Fruit fly (Drosophila melanogaster) whole organism, embryonic: ENCODE measurements around the gene Rbf2.

Experiments
- Atf-2 ChIP-seq: fragments of 200-800 bp; sonication (Bioruptor generic); optimal IDR thresholded peaks from 2 replicates; lab custom pipeline; 2016; ENCODE audit warnings: missing biosample characterization, missing genetic modification characterization
- CG10366 ChIP-seq: fragments of 200-800 bp; sonication (Bioruptor generic); IDR thresholded peaks from 2 replicates; pipeline ENCODE4 v1.3.6; 2022; ENCODE audit warnings: missing biosample characterization, missing genetic modification characterization
- CG13624 ChIP-seq: fragments of 200-800 bp; sonication (Bioruptor generic); optimal IDR thresholded peaks from 2 replicates; lab custom pipeline; 2016; ENCODE audit warnings: missing biosample characterization, missing genetic modification characterization
- CG14860 ChIP-seq: fragments of 200-800 bp; sonication (Bioruptor generic); IDR thresholded peaks from 3 replicates; pipeline ENCODE4 v1.3.6; 2022; ENCODE audit warnings: missing biosample characterization, missing genetic modification characterization; ENCODE audit not compliant: partially characterized antibody
- CG15514 ChIP-seq: fragments of 200-800 bp; sonication (Bioruptor generic); optimal IDR thresholded peaks from 3 replicates; lab custom pipeline; 2017; ENCODE audit warnings: missing biosample characterization, missing genetic modification characterization, mild to moderate bottlenecking, moderate library complexity, missing genetic modification reagents
- CG15601 ChIP-seq: fragments of 200-800 bp; sonication (Bioruptor generic); optimal IDR thresholded peaks from 3 replicates; lab custom pipeline; 2019; ENCODE audit warnings: missing biosample characterization, mild to moderate bottlenecking, missing genetic modification characterization, moderate library complexity
- CG17186 ChIP-seq: fragments of 200-800 bp; sonication (Bioruptor generic); optimal IDR thresholded peaks from 3 replicates; lab custom pipeline; 2017; ENCODE audit warnings: missing biosample characterization, missing genetic modification reagents, missing genetic modification characterization
- CG17328 ChIP-seq: fragments of 200-800 bp; sonication (Bioruptor generic); IDR thresholded peaks from 2 replicates; pipeline ENCODE4 v1.3.6; 2022; ENCODE audit warnings: missing biosample characterization, missing genetic modification characterization
- CG17385 ChIP-seq: fragments of 200-800 bp; sonication (Bioruptor generic); optimal IDR thresholded peaks from 3 replicates; lab custom pipeline; 2018; ENCODE audit warnings: missing biosample characterization, mild to moderate bottlenecking, missing genetic modification characterization
- CG18764 ChIP-seq: fragments of 200-800 bp; sonication (Bioruptor generic); optimal IDR thresholded peaks from 3 replicates; lab custom pipeline; 2016; ENCODE audit warnings: missing biosample characterization, missing genetic modification characterization
- CG2712 ChIP-seq: fragments of 200-800 bp; optimal IDR thresholded peaks from 3 replicates; lab custom pipeline; 2019; ENCODE audit warnings: missing biosample characterization, mild to moderate bottlenecking, missing genetic modification characterization, moderate library complexity
- CG31365 ChIP-seq: fragments of 200-800 bp; sonication (Bioruptor generic); optimal IDR thresholded peaks from 2 replicates; lab custom pipeline; 2018; ENCODE audit warnings: missing biosample characterization, mild to moderate bottlenecking, missing genetic modification characterization
- CG31388 ChIP-seq: fragments of 200-800 bp; sonication (Bioruptor generic); optimal IDR thresholded peaks from 2 replicates; lab custom pipeline; 2016; ENCODE audit warnings: missing biosample characterization, missing genetic modification characterization
- CG31441 ChIP-seq: fragments of 200-800 bp; sonication (Bioruptor generic); IDR thresholded peaks from 2 replicates; pipeline ENCODE4 v1.3.6; 2022; ENCODE audit warnings: missing biosample characterization, missing genetic modification characterization
- CG34224 ChIP-seq: fragments of 200-800 bp; sonication (Bioruptor generic); IDR thresholded peaks from 3 replicates; pipeline ENCODE4 v1.3.6; 2022; ENCODE audit warnings: missing biosample characterization, missing genetic modification characterization; ENCODE audit not compliant: partially characterized antibody
- CG7786 ChIP-seq: fragments of 200-800 bp; sonication (Bioruptor generic); optimal IDR thresholded peaks from 2 replicates; lab custom pipeline; 2016; ENCODE audit warnings: missing biosample characterization, missing genetic modification characterization
- CG8359 ChIP-seq: fragments of 200-800 bp; sonication (Bioruptor generic); optimal IDR thresholded peaks from 2 replicates; lab custom pipeline; 2017; ENCODE audit warnings: missing biosample characterization, mild to moderate bottlenecking, missing genetic modification characterization, borderline replicate concordance
- CG8478 ChIP-seq: fragments of >200 bp; optimal IDR thresholded peaks from 2 replicates; lab custom pipeline; 2018
- CG8765 ChIP-seq: fragments of 200-800 bp; sonication (Bioruptor generic); IDR thresholded peaks from 2 replicates; pipeline ENCODE4 v1.3.6; 2022; ENCODE audit warnings: missing biosample characterization, missing genetic modification characterization
- Doc2 ChIP-seq: fragments of 200-800 bp; sonication (Bioruptor generic); IDR thresholded peaks from 2 replicates; pipeline ENCODE4 v1.3.6; 2022; ENCODE audit warnings: missing biosample characterization, missing genetic modification characterization
- Doc3 ChIP-seq: fragments of 200-800 bp; sonication (Bioruptor generic); IDR thresholded peaks from 3 replicates; pipeline ENCODE4 v1.3.6; 2022; ENCODE audit warnings: missing biosample characterization, missing genetic modification characterization; ENCODE audit not compliant: partially characterized antibody
- Gsc ChIP-seq: fragments of 200-800 bp; sonication (Bioruptor generic); IDR thresholded peaks from 2 replicates; pipeline ENCODE4 v1.3.6; 2022; ENCODE audit warnings: missing biosample characterization, missing genetic modification characterization
- HHEX ChIP-seq: fragments of 200-800 bp; sonication (Bioruptor generic); optimal IDR thresholded peaks from 3 replicates; lab custom pipeline; 2017; ENCODE audit warnings: missing biosample characterization, mild to moderate bottlenecking, missing genetic modification characterization, missing genetic modification reagents
- Hr3 ChIP-seq: fragments of 200-800 bp; sonication (Bioruptor generic); optimal IDR thresholded peaks from 3 replicates; lab custom pipeline; 2016; ENCODE audit warnings: missing biosample characterization, missing genetic modification characterization
- Lpt ChIP-seq: fragments of >200 bp; optimal IDR thresholded peaks from 2 replicates; lab custom pipeline; 2018; ENCODE audit warnings: missing biosample characterization, missing genetic modification characterization
- Nf-YA ChIP-seq: fragments of 200-800 bp; sonication (Bioruptor generic); IDR thresholded peaks from 2 replicates; pipeline ENCODE4 v1.3.6; 2022; ENCODE audit warnings: missing biosample characterization, missing genetic modification characterization
- Ravus ChIP-seq: fragments of 200-800 bp; sonication (Bioruptor generic); IDR thresholded peaks from 2 replicates; pipeline ENCODE4 v1.3.6; 2022; ENCODE audit warnings: missing biosample characterization, missing genetic modification characterization
- Spps ChIP-seq: fragments of 200-800 bp; sonication (Bioruptor generic); optimal IDR thresholded peaks from 2 replicates; lab custom pipeline; 2018; ENCODE audit warnings: missing biosample characterization, mild to moderate bottlenecking, missing genetic modification characterization
- Taf1 ChIP-seq: fragments of 200-800 bp; sonication (Bioruptor generic); IDR thresholded peaks from 2 replicates; pipeline ENCODE4 v1.3.6; 2022; ENCODE audit warnings: missing biosample characterization, missing genetic modification characterization
- Xbp1 ChIP-seq: fragments of 200-800 bp; sonication (Bioruptor generic); optimal IDR thresholded peaks from 3 replicates; lab custom pipeline; 2016; ENCODE audit warnings: missing biosample characterization, mild to moderate bottlenecking, missing genetic modification characterization
- YL-1 ChIP-seq: fragments of 200-800 bp; sonication (Bioruptor generic); optimal IDR thresholded peaks from 3 replicates; lab custom pipeline; 2017; ENCODE audit warnings: missing biosample characterization, mild to moderate bottlenecking, missing genetic modification characterization
- bowl ChIP-seq: fragments of 200-800 bp; sonication (Bioruptor generic); IDR thresholded peaks from 2 replicates; pipeline ENCODE4 v1.3.6; 2022; ENCODE audit warnings: missing biosample characterization, missing genetic modification characterization
- cato ChIP-seq: fragments of 200-800 bp; sonication (Bioruptor generic); optimal IDR thresholded peaks from 2 replicates; lab custom pipeline; 2016; ENCODE audit warnings: missing biosample characterization, missing genetic modification characterization, borderline replicate concordance
- chn ChIP-seq: fragments of 200-800 bp; sonication (Bioruptor generic); optimal IDR thresholded peaks from 2 replicates; lab custom pipeline; 2016; ENCODE audit warnings: missing biosample characterization, missing genetic modification characterization
- ci ChIP-seq: fragments of 200-800 bp; sonication (Bioruptor generic); IDR thresholded peaks from 3 replicates; pipeline ENCODE4 v1.3.6; 2022; ENCODE audit warnings: missing biosample characterization, missing genetic modification characterization
- crol ChIP-seq: fragments of 200-800 bp; sonication (Bioruptor generic); IDR thresholded peaks from 2 replicates; pipeline ENCODE4 v1.3.6; 2022; ENCODE audit warnings: missing biosample characterization, missing genetic modification characterization
- dmrt99B ChIP-seq: fragments of 200-800 bp; sonication (Bioruptor generic); optimal IDR thresholded peaks from 2 replicates; lab custom pipeline; 2018; ENCODE audit warnings: missing biosample characterization, mild to moderate bottlenecking, missing genetic modification characterization, moderate library complexity
- ftz-f1 ChIP-seq: fragments of 200-800 bp; sonication (Bioruptor generic); optimal IDR thresholded peaks from 2 replicates; lab custom pipeline; 2016; ENCODE audit warnings: missing biosample characterization, missing genetic modification characterization
- hbn ChIP-seq: fragments of 200-800 bp; sonication (Bioruptor generic); IDR thresholded peaks from 2 replicates; pipeline ENCODE4 v1.3.6; 2022; ENCODE audit warnings: missing biosample characterization, missing genetic modification characterization; ENCODE audit not compliant: partially characterized antibody
- nerfin-2 ChIP-seq: fragments of 200-800 bp; sonication (Bioruptor generic); IDR thresholded peaks from 2 replicates; pipeline ENCODE4 v1.3.6; 2022; ENCODE audit warnings: missing biosample characterization, missing genetic modification characterization; ENCODE audit not compliant: partially characterized antibody
- ro ChIP-seq: fragments of 200-800 bp; sonication (Bioruptor generic); IDR thresholded peaks from 2 replicates; pipeline ENCODE4 v1.3.6; 2022; ENCODE audit warnings: missing biosample characterization, missing genetic modification characterization
- sc ChIP-seq, 3 experiments: fragments of >200 bp in 2 of 3; fragments of 200-800 bp in 1 of 3; sonication (Bioruptor generic) in 1 of 3; optimal IDR thresholded peaks; 2 replicates in 2 of 3; 3 replicates in 1 of 3; lab custom pipeline; 2017; ENCODE audit warnings: mild to moderate bottlenecking in 1 of 3, missing biosample characterization in 1 of 3, missing genetic modification characterization in 1 of 3, missing genetic modification reagents in 1 of 3
- shn ChIP-seq: fragments of 200-800 bp; sonication (Bioruptor generic); optimal IDR thresholded peaks from 3 replicates; lab custom pipeline; 2016; ENCODE audit warnings: missing biosample characterization, missing genetic modification characterization
- sisA ChIP-seq: fragments of 200-800 bp; sonication (Bioruptor generic); IDR thresholded peaks from 2 replicates; pipeline ENCODE4 v1.3.6; 2022; ENCODE audit warnings: missing biosample characterization, missing genetic modification characterization
- slou ChIP-seq: fragments of 200-800 bp; sonication (Bioruptor generic); optimal IDR thresholded peaks from 3 replicates; lab custom pipeline; 2016; ENCODE audit warnings: missing biosample characterization, missing genetic modification characterization
- so ChIP-seq: fragments of 200-800 bp; sonication (Bioruptor generic); IDR thresholded peaks from 3 replicates; pipeline ENCODE4 v1.3.6; 2022; ENCODE audit warnings: missing biosample characterization, missing genetic modification characterization
- sr ChIP-seq: fragments of 200-800 bp; sonication (Bioruptor generic); IDR thresholded peaks from 3 replicates; pipeline ENCODE4 v1.3.6; 2022; ENCODE audit warnings: missing biosample characterization, missing genetic modification characterization
- tap ChIP-seq: fragments of 200-800 bp; optimal IDR thresholded peaks from 3 replicates; lab custom pipeline; 2019; ENCODE audit warnings: missing biosample characterization, mild to moderate bottlenecking, missing genetic modification characterization, moderate library complexity
- vnd ChIP-seq: fragments of 200-800 bp; sonication (Bioruptor generic); IDR thresholded peaks from 3 replicates; pipeline ENCODE4 v1.3.6; 2022; ENCODE audit warnings: missing biosample characterization, missing genetic modification characterization; ENCODE audit not compliant: partially characterized antibody
- zen ChIP-seq: fragments of 200-800 bp; sonication (Bioruptor generic); optimal IDR thresholded peaks from 3 replicates; lab custom pipeline; 2018; ENCODE audit warnings: missing biosample characterization, mild to moderate bottlenecking, missing genetic modification characterization, moderate library complexity
- zfh1 ChIP-seq: fragments of 200-800 bp; sonication (Bioruptor generic); IDR thresholded peaks from 3 replicates; pipeline ENCODE4 v1.3.6; 2022; ENCODE audit warnings: missing biosample characterization, missing genetic modification characterization

Rbf2 gene

dm6 chr3R:15965169-15965568 lies at the start of gene Rbf2, which contains the start of gene CG32856 (continued):
- TF ChIP-seq CG14860 (peak; percentile 84), slou (GFP tag; lab: Kevin White, UChicago) (peak; percentile 74), crol (no peak), CG34224 (GFP tag; lab: Robert Waterston, UW) (peak; percentile 75), CG31388 (no peak), sisA (no peak), sc (optimal IDR thresholded peaks at IDR 0.05; lab: Kevin White, UChicago) (no peak), sc (GFP tag; optimal IDR thresholded peaks at IDR 0.05; lab: Kevin White, UChicago) (no peak), CG8765 (GFP tag; lab: Robert Waterston, UW) (no peak), CG7786 (GFP tag; lab: Kevin White, UChicago) (peak; percentile 84), CG17385 (GFP tag; lab: Kevin White, UChicago) (peak; percentile 80), tap (tag; lab: Kevin White, UChicago) (no peak), Ravus (GFP tag; lab: Robert Waterston, UW) (no peak; the same call in 1 of the 2 replicates), CG18764 (GFP tag; lab: Kevin White, UChicago) (no peak), CG8478 (lab: Kevin White, UChicago) (no peak), Doc2 (GFP tag; lab: Robert Waterston, UW) (no peak), Xbp1 (GFP tag; lab: Kevin White, UChicago) (peak; percentile 88), Doc3 (peak; percentile 48; the same call in 1 of the 3 replicates), CG13624 (GFP tag; lab: Kevin White, UChicago) (peak; percentile 79), HHEX (GFP tag; lab: Kevin White, UChicago) (no peak), vnd (peak; percentile 73), so (GFP tag; lab: Robert Waterston, UW) (no peak; the same call in 1 of the 3 replicates), CG15601 (tag; lab: Kevin White, UChicago) (peak; percentile 84), YL-1 (GFP tag; lab: Kevin White, UChicago) (peak; percentile 72), sr (GFP tag; lab: Robert Waterston, UW) (no peak), zen (tag; lab: Kevin White, UChicago) (peak; percentile 61), Taf1 (GFP tag; lab: Robert Waterston, UW) (0 out of 2 replicates have a peak, but pooled peaks have one; percentile 13), CG31441 (GFP tag; lab: Robert Waterston, UW) (0 out of 2 replicates have a peak, but pooled peaks have one; percentile 20), CG31365 (tag; lab: Kevin White, UChicago) (no peak), Lpt (GFP tag; lab: Kevin White, UChicago) (no peak), CG10366 (GFP tag; lab: Robert Waterston, UW) (peak; percentile 80), CG17186 (GFP tag; lab: Kevin White, UChicago) (peak; percentile 14), CG8359 (GFP tag; lab: Kevin White, UChicago) (no peak), chn (peak; percentile 80), Hr3 (peak; percentile 80), CG2712 (tag; lab: Kevin White, UChicago) (peak; percentile 52), cato (GFP tag; lab: Kevin White, UChicago) (peak; percentile 38), Gsc (GFP tag; lab: Robert Waterston, UW) (no peak), ftz-f1 (GFP tag; lab: Kevin White, UChicago) (peak; percentile 25), shn (GFP tag; lab: Kevin White, UChicago) (peak; percentile 64), dmrt99B (tag; lab: Kevin White, UChicago) (no peak), Atf-2 (GFP tag; lab: Kevin White, UChicago) (peak; percentile 76), hbn (GFP tag; lab: Robert Waterston, UW) (peak; percentile 47; the same call in 1 of the 2 replicates), CG15514 (peak; percentile 59), Spps (no peak), bowl (0 out of 2 replicates have a peak, but pooled peaks have one; percentile 31), ci (no peak; the same call in 2 of the 3 replicates), zfh1 (GFP tag; lab: Robert Waterston, UW) (no peak), CG17328 (GFP tag; lab: Robert Waterston, UW) (peak; percentile 74), Nf-YA (GFP tag; lab: Robert Waterston, UW) (no peak), nerfin-2 (GFP tag; lab: Robert Waterston, UW) (peak; percentile 93), ro (no peak)
